Fruit fly (Drosophila melanogaster): ENCODE results near the gene LysX.

DNA sequence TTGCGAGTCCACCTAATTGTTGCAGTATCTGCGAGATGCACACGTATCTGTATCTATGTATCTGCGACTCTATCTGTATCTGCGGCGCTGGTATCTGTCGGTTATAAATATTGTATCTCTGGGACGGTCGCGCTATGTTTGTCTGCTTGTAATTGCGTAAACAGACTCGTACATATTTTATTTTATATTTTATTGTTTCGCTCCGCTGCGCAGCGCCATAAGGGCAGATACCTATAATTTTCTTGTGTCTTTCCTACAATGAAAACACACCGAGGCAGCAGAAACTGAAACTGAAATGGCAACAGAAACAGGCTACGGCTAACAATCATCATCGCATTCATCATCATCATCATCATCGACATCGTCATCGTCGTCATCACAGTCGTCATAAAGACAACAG, 26.7 kb downstream of the LysX start:
- TF ChIP-seq tup (GFP tag; optimal IDR thresholded peaks at IDR 0.05) (no peak), CG15514 (GFP tag; optimal IDR thresholded peaks at IDR 0.05) (no peak), dpn (GFP tag; optimal IDR thresholded peaks at IDR 0.05) (no peak), HHEX (GFP tag; optimal IDR thresholded peaks at IDR 0.05) (no peak), CG8765 (GFP tag; IDR thresholded peaks at IDR 0.05) (no peak), nmo (GFP tag; optimal IDR thresholded peaks at IDR 0.05) (no peak), slp2 (GFP tag; optimal IDR thresholded peaks at IDR 0.05) (no peak), Stat92E (GFP tag; optimal IDR thresholded peaks at IDR 0.05) (no peak), CG16813 (GFP tag; IDR thresholded peaks at IDR 0.05; ENCODE audit: partially characterized antibody) (no peak), schlank (tag; optimal IDR thresholded peaks at IDR 0.05) (no peak)
